Fruit fly (Drosophila melanogaster) whole organism, adult: ENCODE data around the gene RAF2.

Source experiments
- CG11617 ChIP-seq: fragments of 200-800 bp; sonication (Bioruptor generic); optimal IDR thresholded peaks from 2 replicates; lab custom pipeline; 2017; ENCODE audit warnings: mild to moderate bottlenecking, missing biosample characterization, missing genetic modification reagents, missing genetic modification characterization
- CG14711 ChIP-seq: fragments of 200-800 bp; sonication (Bioruptor generic); optimal IDR thresholded peaks from 2 replicates; lab custom pipeline; 2018; ENCODE audit warnings: missing biosample characterization, mild to moderate bottlenecking, missing genetic modification characterization, moderate library complexity
- CG1620 ChIP-seq: fragments of 200-800 bp; sonication (Bioruptor generic); optimal IDR thresholded peaks from 2 replicates; lab custom pipeline; 2016; ENCODE audit warnings: missing biosample characterization, missing genetic modification characterization
- CG7045 ChIP-seq: fragments of 200-800 bp; sonication (Bioruptor generic); optimal IDR thresholded peaks from 2 replicates; lab custom pipeline; 2017; ENCODE audit warnings: missing biosample characterization, mild to moderate bottlenecking, missing genetic modification characterization
- CG7101 ChIP-seq: fragments of 200-800 bp; sonication (Bioruptor generic); optimal IDR thresholded peaks from 2 replicates; lab custom pipeline; 2018; ENCODE audit warnings: missing biosample characterization, mild to moderate bottlenecking, missing genetic modification characterization, moderate library complexity
- Clk ChIP-seq: fragments of 200-800 bp; sonication (Bioruptor generic); optimal IDR thresholded peaks from 2 replicates; lab custom pipeline; 2017; ENCODE audit warnings: missing biosample characterization, missing genetic modification characterization
- Crg-1 ChIP-seq: fragments of 200-800 bp; sonication (Bioruptor generic); optimal IDR thresholded peaks from 2 replicates; lab custom pipeline; 2016; ENCODE audit warnings: missing biosample characterization, missing genetic modification characterization
- Mnt ChIP-seq: fragments of 200-800 bp; sonication (Bioruptor generic); optimal IDR thresholded peaks from 2 replicates; lab custom pipeline; 2016; ENCODE audit warnings: missing biosample characterization, mild to moderate bottlenecking, missing genetic modification characterization
- bab1 ChIP-seq: fragments of 200-800 bp; sonication (Bioruptor generic); optimal IDR thresholded peaks from 3 replicates; lab custom pipeline; 2019; ENCODE audit warnings: missing biosample characterization, mild to moderate bottlenecking, missing genetic modification characterization, moderate library complexity
- cic ChIP-seq: fragments of 200-800 bp; sonication (Bioruptor generic); optimal IDR thresholded peaks from 2 replicates; lab custom pipeline; 2017; ENCODE audit warnings: missing biosample characterization, mild to moderate bottlenecking, missing genetic modification characterization, moderate library complexity
- kay ChIP-seq: fragments of 200-800 bp; sonication (Bioruptor generic); peaks from one replicate; lab custom pipeline; 2016; ENCODE audit warnings: missing biosample characterization, missing genetic modification characterization, borderline replicate concordance
- ovo ChIP-seq: fragments of 200-800 bp; sonication (Bioruptor generic); optimal IDR thresholded peaks from 2 replicates; lab custom pipeline; 2016; ENCODE audit warnings: missing biosample characterization, missing genetic modification characterization

DNA sequence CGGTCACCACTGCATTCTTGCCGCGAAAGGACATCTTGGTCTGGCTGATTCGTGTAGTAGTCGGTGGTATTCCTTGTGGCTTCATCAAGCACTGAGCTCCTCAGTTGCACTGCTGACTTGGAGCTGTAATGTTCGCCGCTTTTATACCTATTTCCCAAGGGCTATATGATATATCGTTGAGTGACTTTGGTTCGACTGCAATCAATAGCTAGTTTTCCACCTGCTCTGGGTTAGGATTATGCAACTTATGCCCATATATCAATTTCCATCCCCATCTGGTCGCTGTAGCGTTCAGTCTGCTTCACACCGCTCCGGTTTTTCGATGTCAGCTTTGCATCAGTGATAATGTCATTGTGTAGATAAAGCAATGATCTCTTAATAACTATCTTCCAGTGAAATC is 31.9 kb upstream of the RAF2 start, which contains the start of gene Pdh:
- TF ChIP-seq Clk (GFP tag; lab: Kevin White, UChicago) (no peak), Mnt (GFP tag; lab: Kevin White, UChicago) (no peak), CG11617 (GFP tag; lab: Kevin White, UChicago) (no peak), CG1620 (GFP tag; lab: Kevin White, UChicago) (no peak), Crg-1 (GFP tag; lab: Kevin White, UChicago) (no peak), CG7101 (tag; lab: Kevin White, UChicago) (no peak), CG14711 (tag; lab: Kevin White, UChicago) (no peak), CG7045 (GFP tag; lab: Kevin White, UChicago) (no peak), cic (no peak), kay (GFP tag; lab: Kevin White, UChicago) (no peak), ovo (no peak), bab1 (GFP tag; lab: Kevin White, UChicago) (no peak)
